Worm (Caenorhabditis elegans) whole organism, L4 larva: ENCODE measurements around the gene H38K22.6.
A peak's percentile ranks its signal among the peaks of the same experiment; 100 is the strongest.

Source experiments
- F10B5.3 ChIP-seq: sonication (generic microtip); optimal IDR thresholded peaks from 2 replicates; lab custom pipeline; 2016; ENCODE audit warnings: mild to moderate bottlenecking, missing genetic modification characterization, missing compliant biosample characterization
- F37D6.2 ChIP-seq: sonication (generic microtip); optimal IDR thresholded peaks from 2 replicates; lab custom pipeline; 2016; ENCODE audit warnings: mild to moderate bottlenecking, missing genetic modification characterization, missing compliant biosample characterization
- F44E2.7 ChIP-seq: fragments of 200-800 bp; sonication (Bioruptor generic); IDR thresholded peaks from 2 replicates; pipeline ENCODE4 v2.1.2; 2022; ENCODE audit warnings: missing genetic modification characterization, missing compliant biosample characterization
- F49E8.2 ChIP-seq: sonication (generic microtip); optimal IDR thresholded peaks from 2 replicates; lab custom pipeline; 2016; ENCODE audit warnings: missing compliant biosample characterization, mild to moderate bottlenecking, missing genetic modification characterization, borderline replicate concordance
- T20F7.1 ChIP-seq: fragments of 200-800 bp; sonication (Bioruptor generic); optimal IDR thresholded peaks from 2 replicates; lab custom pipeline; 2018; ENCODE audit warnings: mild to moderate bottlenecking, missing genetic modification characterization, missing compliant biosample characterization
- Y105C5A.15 ChIP-seq: fragments of 200-800 bp; sonication (Bioruptor generic); IDR thresholded peaks from 2 replicates; pipeline ENCODE4 v1.3.6; 2022; ENCODE audit warnings: missing genetic modification characterization, missing compliant biosample characterization
- Y48G9A.11 ChIP-seq: fragments of 200-800 bp; sonication (Bioruptor generic); IDR thresholded peaks from 2 replicates; pipeline ENCODE4 v1.3.6; 2022; ENCODE audit warnings: missing genetic modification reagents, missing genetic modification characterization, missing compliant biosample characterization
- Y75B8A.6 ChIP-seq: fragments of 200-800 bp; sonication (Bioruptor generic); IDR thresholded peaks from 2 replicates; pipeline ENCODE4 v1.3.6; 2022; ENCODE audit warnings: missing genetic modification reagents, missing genetic modification characterization, missing compliant biosample characterization
- ama-1 ChIP-seq: fragments of 150-350 bp; optimal IDR thresholded peaks from 2 replicates; lab custom pipeline; 2014; ENCODE audit warnings: inconsistent platforms, mixed read lengths
- ceh-28 ChIP-seq: fragments of 150-350 bp; optimal IDR thresholded peaks from 2 replicates; lab custom pipeline; 2014; ENCODE audit warnings: missing biosample characterization, missing genetic modification reagents, missing genetic modification characterization
- ceh-44 ChIP-seq: fragments of 200-800 bp; sonication (Bioruptor generic); IDR thresholded peaks from 2 replicates; pipeline ENCODE4 v1.3.6; 2022; ENCODE audit warnings: missing genetic modification reagents, missing genetic modification characterization, missing compliant biosample characterization
- ceh-62 ChIP-seq: sonication (generic microtip); optimal IDR thresholded peaks from 2 replicates; lab custom pipeline; 2017; ENCODE audit warnings: missing biosample characterization, missing genetic modification characterization
- ceh-82 ChIP-seq: sonication (generic microtip); optimal IDR thresholded peaks from 2 replicates; lab custom pipeline; 2017; ENCODE audit warnings: missing biosample characterization, missing genetic modification characterization
- ces-1 ChIP-seq: fragments of 150-350 bp; sonication (generic microtip); optimal IDR thresholded peaks from 4 replicates; lab custom pipeline; 2014; ENCODE audit warnings: missing biosample characterization, missing genetic modification reagents, missing genetic modification characterization
- ctbp-1 ChIP-seq: fragments of 200-800 bp; sonication (Bioruptor generic); IDR thresholded peaks from 2 replicates; pipeline ENCODE4 v1.3.6; 2022; ENCODE audit warnings: missing genetic modification reagents, missing genetic modification characterization, missing compliant biosample characterization
- daf-12 ChIP-seq: fragments of 150-350 bp; optimal IDR thresholded peaks from 2 replicates; lab custom pipeline; 2014; ENCODE audit warnings: missing biosample characterization, missing genetic modification reagents, missing genetic modification characterization
- daf-16 ChIP-seq, 3 experiments: sonication (generic microtip); optimal IDR thresholded peaks; 2 replicates each; lab custom pipeline; 2016 to 2017; ENCODE audit warnings: missing genetic modification characterization in 3 of 3, missing genetic modification reagents in 3 of 3, mild to moderate bottlenecking in 2 of 3, missing compliant biosample characterization in 2 of 3, missing biosample characterization in 1 of 3, moderate library complexity in 1 of 3
- dpl-1 ChIP-seq: fragments of 150-350 bp; optimal IDR thresholded peaks from 2 replicates; lab custom pipeline; 2014; ENCODE audit warnings: missing biosample characterization, missing genetic modification reagents, missing genetic modification characterization
- dve-1 ChIP-seq: sonication (generic microtip); optimal IDR thresholded peaks from 2 replicates; lab custom pipeline; 2017; ENCODE audit warnings: antibody characterized with exemption, mild to moderate bottlenecking, missing genetic modification characterization, missing compliant biosample characterization; ENCODE audit not compliant: insufficient read depth
- fos-1 ChIP-seq: fragments of 150-350 bp; optimal IDR thresholded peaks from 2 replicates; lab custom pipeline; 2014; ENCODE audit warnings: missing biosample characterization, missing genetic modification characterization
- gei-8 ChIP-seq: fragments of 200-800 bp; sonication (Bioruptor generic); optimal IDR thresholded peaks from 2 replicates; lab custom pipeline; 2018; ENCODE audit warnings: mild to moderate bottlenecking, missing genetic modification characterization, missing compliant biosample characterization
- hif-1 ChIP-seq, 2 experiments: sonication (generic microtip); optimal IDR thresholded peaks; 2 replicates each; lab custom pipeline; 2016 to 2017; ENCODE audit warnings: missing compliant biosample characterization in 2 of 2, missing genetic modification characterization in 2 of 2, missing genetic modification reagents in 2 of 2, missing genotype in 2 of 2, mild to moderate bottlenecking in 1 of 2
- hlh-11 ChIP-seq: fragments of 200-800 bp; sonication (Bioruptor generic); optimal IDR thresholded peaks from 2 replicates; lab custom pipeline; 2018; ENCODE audit warnings: mild to moderate bottlenecking, missing genetic modification characterization, missing compliant biosample characterization
- hmg-1.1 ChIP-seq: fragments of 200-800 bp; sonication (Bioruptor generic); IDR thresholded peaks from 2 replicates; pipeline ENCODE4 v1.3.6; 2022; ENCODE audit warnings: missing genetic modification reagents, missing genetic modification characterization, missing compliant biosample characterization
- lin-13 ChIP-seq: fragments of 150-350 bp; optimal IDR thresholded peaks from 2 replicates; lab custom pipeline; 2014; ENCODE audit warnings: missing biosample characterization, missing genetic modification reagents, missing genetic modification characterization
- lin-38 ChIP-seq: fragments of 200-800 bp; sonication (Bioruptor generic); IDR thresholded peaks from 2 replicates; pipeline ENCODE4 v1.3.6; 2022; ENCODE audit warnings: missing genetic modification reagents, missing genetic modification characterization, missing compliant biosample characterization
- lsy-2 ChIP-seq, 2 experiments: fragments of 150-350 bp in 1 of 2; sonication (generic microtip) in 1 of 2; optimal IDR thresholded peaks; 2 replicates each; lab custom pipeline; 2014 to 2017; ENCODE audit warnings: missing biosample characterization in 2 of 2, missing genetic modification characterization in 2 of 2
- mdt-29 ChIP-seq: fragments of 200-800 bp; sonication (Bioruptor generic); IDR thresholded peaks from 2 replicates; pipeline ENCODE4 v1.3.6; 2022; ENCODE audit warnings: missing genetic modification reagents, missing genetic modification characterization, missing compliant biosample characterization
- mep-1 ChIP-seq: fragments of 150-350 bp; sonication (generic microtip); optimal IDR thresholded peaks from 3 replicates; lab custom pipeline; 2014; ENCODE audit warnings: missing biosample characterization, missing genetic modification characterization
- mes-2 ChIP-seq: sonication (generic microtip); optimal IDR thresholded peaks from 2 replicates; lab custom pipeline; 2016; ENCODE audit warnings: missing genotype, mild to moderate bottlenecking, missing genetic modification characterization, missing compliant biosample characterization; ENCODE audit not compliant: poor library complexity, severe bottlenecking
- mxl-2 ChIP-seq: fragments of 200-800 bp; sonication (Bioruptor generic); conservative IDR thresholded peaks from 2 replicates; pipeline ENCODE4 v1.3.6; 2022; ENCODE audit warnings: missing genetic modification reagents, missing genetic modification characterization, missing compliant biosample characterization
- nhr-11 ChIP-seq: fragments of 150-350 bp; optimal IDR thresholded peaks from 2 replicates; lab custom pipeline; 2014; ENCODE audit warnings: missing biosample characterization, missing genetic modification characterization
- nhr-111 ChIP-seq: fragments of 200-800 bp; sonication (Bioruptor generic); optimal IDR thresholded peaks from 2 replicates; lab custom pipeline; 2018; ENCODE audit warnings: mild to moderate bottlenecking, missing genetic modification characterization, missing compliant biosample characterization
- nhr-41 ChIP-seq: fragments of 200-800 bp; sonication (Bioruptor generic); IDR thresholded peaks from 2 replicates; pipeline ENCODE4 v1.3.6; 2022; ENCODE audit warnings: missing genetic modification reagents, missing genetic modification characterization, missing compliant biosample characterization
- nhr-6 ChIP-seq: fragments of 150-350 bp; optimal IDR thresholded peaks from 2 replicates; lab custom pipeline; 2014; ENCODE audit warnings: missing biosample characterization, missing genetic modification characterization
- nhr-76 ChIP-seq: fragments of 150-350 bp; optimal IDR thresholded peaks from 2 replicates; lab custom pipeline; 2014; ENCODE audit warnings: missing biosample characterization, missing genetic modification characterization
- nhr-77 ChIP-seq: fragments of 150-350 bp; optimal IDR thresholded peaks from 2 replicates; lab custom pipeline; 2014; ENCODE audit warnings: missing biosample characterization, missing genetic modification characterization
- pha-4 ChIP-seq, 2 experiments: fragments of 150-350 bp in 1 of 2; fragments of 200-800 bp in 1 of 2; sonication (Bioruptor generic) in 1 of 2; IDR thresholded peaks in 1 of 2; optimal IDR thresholded peaks in 1 of 2; 2 replicates each; pipeline versions ENCODE4 v1.3.6 to Lab custom; 2014 to 2022; ENCODE audit warnings: missing genetic modification characterization in 2 of 2, missing genetic modification reagents in 2 of 2, missing biosample characterization in 1 of 2, missing compliant biosample characterization in 1 of 2
- pqm-1 ChIP-seq: sonication (generic microtip); optimal IDR thresholded peaks from 2 replicates; lab custom pipeline; 2017; ENCODE audit warnings: missing biosample characterization, missing genetic modification characterization
- saeg-2 ChIP-seq: fragments of 200-800 bp; sonication (Bioruptor generic); IDR thresholded peaks from 2 replicates; pipeline ENCODE4 v1.3.6; 2022; ENCODE audit warnings: missing genetic modification reagents, missing genetic modification characterization, missing compliant biosample characterization
- set-16 ChIP-seq: fragments of 200-800 bp; sonication (Bioruptor generic); IDR thresholded peaks from 2 replicates; pipeline ENCODE4 v1.3.6; 2022; ENCODE audit warnings: missing genetic modification reagents, missing genetic modification characterization, missing compliant biosample characterization
- skn-1 ChIP-seq: fragments of 150-350 bp; optimal IDR thresholded peaks from 2 replicates; lab custom pipeline; 2014; ENCODE audit warnings: missing biosample characterization, missing genetic modification characterization
- snpc-1.2 ChIP-seq: fragments of 200-800 bp; sonication (Bioruptor generic); IDR thresholded peaks from 2 replicates; pipeline ENCODE4 v1.3.6; 2022; ENCODE audit warnings: missing genetic modification reagents, missing genetic modification characterization, missing compliant biosample characterization
- spr-1 ChIP-seq: sonication (generic microtip); optimal IDR thresholded peaks from 2 replicates; lab custom pipeline; 2016; ENCODE audit warnings: mild to moderate bottlenecking, missing genetic modification characterization, missing compliant biosample characterization
- unc-62 ChIP-seq, 3 experiments: fragments of 150-350 bp in 1 of 3; sonication (generic microtip); optimal IDR thresholded peaks in 2 of 3; peaks in 1 of 3; 1 replicate in 1 of 3; 2 replicates in 2 of 3; lab custom pipeline; 2014 to 2017; ENCODE audit warnings: missing biosample characterization in 3 of 3, missing genetic modification characterization in 3 of 3, missing genetic modification reagents in 3 of 3, missing genotype in 1 of 3
- ztf-11 ChIP-seq: fragments of 150-350 bp; optimal IDR thresholded peaks from 2 replicates; lab custom pipeline; 2014; ENCODE audit warnings: missing biosample characterization, missing genetic modification characterization
- ztf-7 ChIP-seq: fragments of 150-350 bp; optimal IDR thresholded peaks from 2 replicates; lab custom pipeline; 2014; ENCODE audit warnings: missing biosample characterization, missing genetic modification characterization

The H38K22.6 gene

ce11 chrIII:4332543-4333042 lies 12.4 kb downstream of the H38K22.6 start, which contains the start of gene cdk-12:
cdk-12 (plus strand) TSS chrIII:4332992.
- no peak for TF ChIP-seq saeg-2 (GFP tag; lab: Robert Waterston, UW)
- TF ChIP-seq mep-1 (tag; lab: Kevin White, UChicago) = peak; percentile 42
- TF ChIP-seq mxl-2 (GFP tag; lab: Robert Waterston, UW) = no peak
- TF ChIP-seq nhr-41 (GFP tag; lab: Robert Waterston, UW) = no peak
- no peak for TF ChIP-seq Y105C5A.15 (GFP tag; lab: Robert Waterston, UW)
- TF ChIP-seq F49E8.2 (tag; lab: Kevin White, UChicago) = no peak
- no peak for TF ChIP-seq nhr-76
- TF ChIP-seq ceh-62 (tag; lab: Kevin White, UChicago) = no peak
- TF ChIP-seq ztf-11 (tag; lab: Kevin White, UChicago) = no peak
- TF ChIP-seq ces-1 (GFP tag; lab: Kevin White, UChicago) = no peak
- no peak for TF ChIP-seq daf-16 (GFP tag; optimal IDR thresholded peaks at IDR 0.05; lab: Kevin White, UChicago)
- TF ChIP-seq daf-16 (tag; optimal IDR thresholded peaks at IDR 0.05; lab: Kevin White, UChicago) = no peak
- TF ChIP-seq ceh-82 (tag; lab: Kevin White, UChicago) = no peak
- peak; percentile 45 for TF ChIP-seq dpl-1 (GFP tag; lab: Kevin White, UChicago)
- TF ChIP-seq mdt-29 = no peak
- no peak for TF ChIP-seq nhr-11 (tag; lab: Kevin White, UChicago)
- no peak for TF ChIP-seq F44E2.7 (GFP tag; lab: Robert Waterston, UW)
- TF ChIP-seq nhr-77 (tag; lab: Kevin White, UChicago) = no peak
- TF ChIP-seq snpc-1.2 (GFP tag; lab: Robert Waterston, UW) = no peak
- TF ChIP-seq gei-8 = no peak
- TF ChIP-seq hif-1 (tag; optimal IDR thresholded peaks at IDR 0.05; lab: Kevin White, UChicago) = no peak
- TF ChIP-seq ctbp-1 (GFP tag; lab: Robert Waterston, UW) = no peak
- no peak for TF ChIP-seq skn-1 (tag; lab: Kevin White, UChicago)
- TF ChIP-seq ztf-7 (tag; lab: Kevin White, UChicago) = no peak
- no peak for TF ChIP-seq daf-12 (tag; lab: Kevin White, UChicago)
- peak; percentile 32 for TF ChIP-seq hlh-11
- TF ChIP-seq spr-1 = no peak
- TF ChIP-seq lsy-2 (tag; optimal IDR thresholded peaks at IDR 0.05; lab: Kevin White, UChicago) = peak in 1 of 2 experiments; percentile 70
- TF ChIP-seq ceh-28 (tag; lab: Kevin White, UChicago) = no peak
- TF ChIP-seq lin-13 (GFP tag; lab: Kevin White, UChicago) = no peak
- no peak for TF ChIP-seq Y48G9A.11 (GFP tag; lab: Robert Waterston, UW)
- TF ChIP-seq F37D6.2 (tag; lab: Kevin White, UChicago) = no peak
- peak; percentile 15 for TF ChIP-seq nhr-6 (tag; lab: Kevin White, UChicago)
- no peak for TF ChIP-seq ceh-44 (GFP tag; lab: Robert Waterston, UW)
- TF ChIP-seq set-16 (GFP tag; lab: Robert Waterston, UW) = no peak
- no peak for TF ChIP-seq pha-4 (GFP tag; IDR thresholded peaks at IDR 0.05; lab: Robert Waterston, UW)
- peak; percentile 12 for TF ChIP-seq pha-4 (tag; optimal IDR thresholded peaks at IDR 0.05; lab: Kevin White, UChicago)
- TF ChIP-seq Y75B8A.6 = no peak
- no peak for TF ChIP-seq ama-1 (lab: Kevin White, UChicago)
- TF ChIP-seq nhr-111 = no peak
- no peak for TF ChIP-seq pqm-1 (tag; lab: Kevin White, UChicago)
- no peak for TF ChIP-seq fos-1 (tag; lab: Kevin White, UChicago)
- TF ChIP-seq dve-1 (tag; lab: Kevin White, UChicago) = peak; percentile 49
- 0 out of 2 replicates have a peak, but pooled peaks have one; percentile 11 for TF ChIP-seq lin-38 (GFP tag; lab: Robert Waterston, UW)
- no peak for TF ChIP-seq T20F7.1 (GFP tag; lab: Kevin White, UChicago)
- no peak for TF ChIP-seq F10B5.3
- TF ChIP-seq mes-2 = peak; percentile 76
- TF ChIP-seq hmg-1.1 (GFP tag; lab: Robert Waterston, UW) = no peak
- peak in 1 of 2 experiments; percentile 41 for TF ChIP-seq unc-62 (GFP tag; optimal IDR thresholded peaks at IDR 0.05 in 1 of 2; lab: Kevin White, UChicago)
- TF ChIP-seq unc-62 (tag; optimal IDR thresholded peaks at IDR 0.05; lab: Kevin White, UChicago) = no peak
